Fruit fly (Drosophila melanogaster): Measurements from ENCODE around the gene CG14316.

CG14316 gene

DNA sequence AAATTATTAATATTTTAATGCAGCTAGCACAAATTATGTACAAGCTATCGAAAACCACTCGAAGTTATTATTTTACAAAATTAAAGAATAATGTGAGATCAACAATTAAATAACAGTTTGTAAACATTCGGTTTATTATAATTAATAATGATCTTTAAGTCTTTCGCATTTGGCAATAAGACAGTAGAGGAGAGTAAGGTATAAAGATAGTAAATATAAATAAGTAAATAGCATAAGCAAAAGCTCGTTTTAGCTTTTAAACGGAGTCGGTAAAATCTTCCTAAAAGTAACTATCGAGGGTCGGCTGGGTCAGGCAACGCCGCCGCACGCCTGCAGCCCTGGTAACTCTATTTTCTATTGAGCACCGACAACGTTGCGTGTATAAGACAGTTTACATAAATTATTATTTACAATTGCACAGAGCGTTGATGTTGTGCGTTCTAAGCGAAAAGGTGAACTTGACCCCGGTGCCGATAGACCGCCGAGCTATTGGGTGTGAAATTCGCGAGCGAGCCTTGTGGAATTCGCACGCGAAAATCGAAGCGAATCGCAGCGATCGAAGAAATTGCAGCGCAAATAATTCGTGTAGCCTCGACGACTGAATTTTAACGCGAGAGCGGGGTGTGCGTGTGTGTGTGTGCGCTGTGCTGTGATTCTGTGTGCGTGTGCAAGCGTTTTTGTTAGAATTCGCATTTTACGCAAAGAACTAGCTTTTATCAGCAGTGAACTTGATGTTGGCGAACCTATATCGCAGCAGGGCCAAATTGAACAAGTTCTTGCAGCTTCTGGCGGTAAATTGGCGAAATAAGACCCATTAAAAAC is 15.7 kb downstream of the CG14316 start, which contains the start of gene wrd (continued):
- TF ChIP-seq Med (GFP tag) (peak; percentile 82), CG12104 (GFP tag; optimal IDR thresholded peaks at IDR 0.05) (peak; percentile 17), CG30020 (tag; optimal IDR thresholded peaks at IDR 0.05) (peak; percentile 5), CG2129 (GFP tag; IDR thresholded peaks at IDR 0.05; ENCODE audit: partially characterized antibody) (no peak), CG3847 (GFP tag; IDR thresholded peaks at IDR 0.05) (peak; percentile 8; the same call in 1 of the 2 replicates), CG2875 (GFP tag; optimal IDR thresholded peaks at IDR 0.05) (no peak), CG42726 (GFP tag; IDR thresholded peaks at IDR 0.05; ENCODE audit: partially characterized antibody) (no peak), CG15479 (GFP tag; optimal IDR thresholded peaks at IDR 0.05) (peak; percentile 53), CG3281 (GFP tag; optimal IDR thresholded peaks at IDR 0.05) (peak; percentile 4), Dref (GFP tag; IDR thresholded peaks at IDR 0.05) (peak; percentile 36; the same call in 1 of the 2 replicates), unpg (GFP tag; optimal IDR thresholded peaks at IDR 0.05) (no peak), ewg (GFP tag; optimal IDR thresholded peaks at IDR 0.05) (no peak), Scr (GFP tag; IDR thresholded peaks at IDR 0.05; ENCODE audit: partially characterized antibody) (no peak; the same call in 1 of the 2 replicates), CG30403 (GFP tag; optimal IDR thresholded peaks at IDR 0.05) (peak; percentile 53), CG15514 (GFP tag; optimal IDR thresholded peaks at IDR 0.05) (peak; percentile 79), CG13775 (GFP tag; optimal IDR thresholded peaks at IDR 0.05) (peak; percentile 19), pzg (GFP tag; optimal IDR thresholded peaks at IDR 0.05) (peak; percentile 34), CG12391 (tag; optimal IDR thresholded peaks at IDR 0.05) (peak; percentile 3), fru (optimal IDR thresholded peaks at IDR 0.05) (no peak), dpn (GFP tag; optimal IDR thresholded peaks at IDR 0.05) (peak in 1 of 2 experiments; percentile 17), CG1529 (GFP tag; optimal IDR thresholded peaks at IDR 0.05) (no peak), Hr3 (GFP tag; optimal IDR thresholded peaks at IDR 0.05) (peak; percentile 28), sens (GFP tag) (peak; percentile 71), CG18262 (tag; optimal IDR thresholded peaks at IDR 0.05) (peak; percentile 63)

DNA sequence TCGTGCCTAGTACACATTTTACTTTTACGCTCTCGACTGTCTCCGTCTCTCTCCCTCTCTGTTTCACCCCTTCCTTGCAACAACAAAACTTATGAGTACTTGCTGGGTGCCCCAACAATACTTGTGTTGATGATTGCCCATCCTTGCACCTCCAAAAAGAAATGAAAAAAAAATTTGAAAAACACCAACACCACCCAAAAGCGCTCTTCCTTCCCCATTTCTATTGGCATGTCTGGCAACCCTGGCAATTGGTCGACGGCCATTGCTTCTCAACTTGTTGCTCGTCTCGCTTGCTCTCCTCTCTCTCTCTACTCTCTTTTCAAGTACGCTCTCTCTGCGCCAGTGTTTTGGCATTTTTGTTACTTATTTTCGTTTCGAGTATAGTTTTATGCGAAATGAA is 16.5 kb downstream of the CG14316 start:
- TF ChIP-seq Atf3 (GFP tag; optimal IDR thresholded peaks at IDR 0.05) (no peak), CG7745 (tag; optimal IDR thresholded peaks at IDR 0.05) (no peak), CG2202 (tag; optimal IDR thresholded peaks at IDR 0.05) (no peak), BtbVII (GFP tag; optimal IDR thresholded peaks at IDR 0.05) (peak; percentile 52), CG6791 (GFP tag; IDR thresholded peaks at IDR 0.05; ENCODE audit: partially characterized antibody) (no peak; the same call in 2 of the 3 replicates), prd (optimal IDR thresholded peaks at IDR 0.05) (no peak), prd (GFP tag; IDR thresholded peaks at IDR 0.05) (no peak), Dll (GFP tag; IDR thresholded peaks at IDR 0.05; ENCODE audit: partially characterized antibody) (peak; percentile 47; the same call in 1 of the 4 replicates), CG15479 (GFP tag; optimal IDR thresholded peaks at IDR 0.05) (no peak), ken (GFP tag; IDR thresholded peaks at IDR 0.05) (no peak), CG12071 (GFP tag; optimal IDR thresholded peaks at IDR 0.05) (no peak), CG8359 (GFP tag; optimal IDR thresholded peaks at IDR 0.05; ENCODE audit: borderline replicate concordance) (no peak), unc-4 (GFP tag; IDR thresholded peaks at IDR 0.05; ENCODE audit: partially characterized antibody) (peak; percentile 42; the same call in 1 of the 2 replicates), CG11093 (GFP tag; IDR thresholded peaks at IDR 0.05) (no peak), yki (optimal IDR thresholded peaks at IDR 0.05) (peak; percentile 88), Doc2 (GFP tag; IDR thresholded peaks at IDR 0.05) (no peak), H2.0 (GFP tag; IDR thresholded peaks at IDR 0.05) (no peak), gsb-n (tag; optimal IDR thresholded peaks at IDR 0.05) (no peak), CG9817 (tag; optimal IDR thresholded peaks at IDR 0.05) (peak; percentile 44), Bdp1 (GFP tag; optimal IDR thresholded peaks at IDR 0.05) (no peak), lmd (GFP tag; IDR thresholded peaks at IDR 0.05) (peak; percentile 16; the same call in 1 of the 2 replicates), sug (tag; optimal IDR thresholded peaks at IDR 0.05) (no peak), Scr (GFP tag; IDR thresholded peaks at IDR 0.05; ENCODE audit: partially characterized antibody) (peak; percentile 22; the same call in 1 of the 2 replicates), CTCF (GFP tag; optimal IDR thresholded peaks at IDR 0.05) (peak; percentile 56), CG17361 (GFP tag; IDR thresholded peaks at IDR 0.05) (0 out of 3 replicates have a peak, but pooled peaks have one; percentile 5), CG43689 (GFP tag; IDR thresholded peaks at IDR 0.05) (no peak), maf-S (GFP tag; optimal IDR thresholded peaks at IDR 0.05) (no peak), CG2889 (GFP tag; IDR thresholded peaks at IDR 0.05) (no peak)

All from whole organism, embryonic.